Fruit fly (Drosophila melanogaster): Measurements from ENCODE around the gene Lgr1.

Lgr1 gene

DNA sequence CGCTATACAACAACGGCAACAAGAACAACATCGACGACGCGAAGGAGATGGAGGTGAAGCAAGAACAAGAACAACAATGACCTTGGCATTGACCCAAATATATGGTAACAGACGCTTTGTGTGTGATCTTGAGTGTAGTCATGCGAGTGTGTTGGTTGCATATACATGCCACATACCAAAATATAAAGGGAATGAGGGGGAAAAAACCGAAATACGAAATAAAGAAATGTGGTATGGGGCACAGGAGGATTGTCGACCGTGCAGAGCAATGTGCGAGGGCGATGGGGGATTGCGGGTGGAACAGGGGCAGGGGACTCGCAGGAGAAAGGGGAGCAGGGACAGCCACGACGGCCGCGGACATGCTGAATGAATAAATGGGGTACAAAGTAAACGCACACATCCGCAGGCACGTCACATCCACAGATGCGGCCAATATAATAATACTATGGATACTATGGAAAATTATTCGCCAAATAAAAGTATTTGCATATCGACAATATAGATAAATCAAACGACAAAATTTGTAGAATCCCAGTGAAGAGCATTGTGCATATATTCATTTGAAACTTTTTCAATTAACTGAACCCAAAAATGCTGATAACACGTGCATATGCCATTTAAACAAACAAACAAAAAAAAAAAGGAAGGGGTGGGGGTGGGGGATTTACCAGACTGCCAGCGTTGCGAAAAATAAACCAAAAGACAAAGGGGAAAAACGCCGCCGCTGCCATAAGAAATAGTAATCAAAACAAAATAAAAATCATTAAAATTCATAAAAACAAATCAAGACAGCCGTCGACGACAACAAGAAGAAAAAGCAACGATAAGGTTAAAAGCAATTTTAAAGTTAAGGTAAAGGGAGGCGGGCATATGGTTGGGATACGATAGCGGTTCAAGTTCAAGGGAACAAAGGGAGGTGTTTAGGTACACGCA, 19.4 kb upstream of the Lgr1 start:
- TF ChIP-seq Sox15 (GFP tag; optimal IDR thresholded peaks at IDR 0.05) (no peak), CG6808 (GFP tag; optimal IDR thresholded peaks at IDR 0.05) (peak; percentile 8), fd59A (GFP tag; optimal IDR thresholded peaks at IDR 0.05) (peak; percentile 11), CG32006 (GFP tag; optimal IDR thresholded peaks at IDR 0.05) (peak; percentile 14), OdsH (GFP tag; optimal IDR thresholded peaks at IDR 0.05) (no peak), fd85E (GFP tag; optimal IDR thresholded peaks at IDR 0.05) (no peak), CG9139 (GFP tag; optimal IDR thresholded peaks at IDR 0.05) (peak; percentile 6), CG6276 (GFP tag; optimal IDR thresholded peaks at IDR 0.05) (no peak), CG11294 (GFP tag; IDR thresholded peaks at IDR 0.05) (no peak), CG15336 (GFP tag; IDR thresholded peaks at IDR 0.05) (no peak), CG8632 (GFP tag; optimal IDR thresholded peaks at IDR 0.05) (no peak), CG4318 (GFP tag; optimal IDR thresholded peaks at IDR 0.05) (no peak), topi (GFP tag; optimal IDR thresholded peaks at IDR 0.05) (no peak), pdm3 (GFP tag; optimal IDR thresholded peaks at IDR 0.05) (no peak), dsx (GFP tag; optimal IDR thresholded peaks at IDR 0.05; ENCODE audit: poor library complexity, severe bottlenecking) (peak; percentile 17), CG34406 (GFP tag; optimal IDR thresholded peaks at IDR 0.05) (peak; percentile 24), Hr38 (GFP tag; optimal IDR thresholded peaks at IDR 0.05) (no peak), CG10669 (GFP tag; optimal IDR thresholded peaks at IDR 0.05) (peak; percentile 35), Eip78C (GFP tag) (peak; percentile 73), dac (GFP tag; optimal IDR thresholded peaks at IDR 0.05) (no peak), CG3032 (tag; optimal IDR thresholded peaks at IDR 0.05) (no peak), fkh (GFP tag; optimal IDR thresholded peaks at IDR 0.05) (peak; percentile 5), spab (GFP tag; optimal IDR thresholded peaks at IDR 0.05) (peak; percentile 18), Eip93F (GFP tag; optimal IDR thresholded peaks at IDR 0.05) (no peak), achi (GFP tag; optimal IDR thresholded peaks at IDR 0.05) (no peak), acj6 (GFP tag; optimal IDR thresholded peaks at IDR 0.05) (peak; percentile 25), CG8119 (GFP tag; IDR thresholded peaks at IDR 0.05) (no peak), CG6163 (GFP tag; IDR thresholded peaks at IDR 0.05) (no peak; the same call in 2 of the 3 replicates), lz (GFP tag; optimal IDR thresholded peaks at IDR 0.05) (no peak), Met (GFP tag; optimal IDR thresholded peaks at IDR 0.05) (no peak), cyc (GFP tag; optimal IDR thresholded peaks at IDR 0.05) (no peak), svp (GFP tag) (peak; percentile 86), CG7368 (GFP tag; optimal IDR thresholded peaks at IDR 0.05) (no peak), Hr39 (GFP tag; optimal IDR thresholded peaks at IDR 0.05) (no peak), CG16779 (tag; optimal IDR thresholded peaks at IDR 0.05) (peak; percentile 40), Eip75B (GFP tag; optimal IDR thresholded peaks at IDR 0.05) (peak; percentile 66), net (GFP tag; optimal IDR thresholded peaks at IDR 0.05) (no peak), Smox (GFP tag; optimal IDR thresholded peaks at IDR 0.05) (no peak), ss (GFP tag; optimal IDR thresholded peaks at IDR 0.05) (peak; percentile 38 to 62), Sox14 (GFP tag; optimal IDR thresholded peaks at IDR 0.05) (peak; percentile 16), CG1621 (tag; optimal IDR thresholded peaks at IDR 0.05) (no peak), Ets21C (GFP tag; optimal IDR thresholded peaks at IDR 0.05) (no peak), CG6854 (GFP tag; optimal IDR thresholded peaks at IDR 0.05) (no peak), Gug (GFP tag; IDR thresholded peaks at IDR 0.05) (no peak), Sox102F (GFP tag; optimal IDR thresholded peaks at IDR 0.05) (no peak), vri (GFP tag; optimal IDR thresholded peaks at IDR 0.05) (peak; percentile 23), Ets96B (tag; optimal IDR thresholded peaks at IDR 0.05) (no peak), esn (GFP tag; optimal IDR thresholded peaks at IDR 0.05) (no peak), eg (GFP tag; IDR thresholded peaks at IDR 0.05) (no peak), CG8319 (GFP tag; optimal IDR thresholded peaks at IDR 0.05) (no peak), CG11902 (GFP tag; optimal IDR thresholded peaks at IDR 0.05) (no peak)
